Fruit fly (Drosophila melanogaster) whole organism, embryonic: Measurements from ENCODE around the gene CG42375.

Experiments used
- CG10147 ChIP-seq: fragments of 200-800 bp; sonication (Bioruptor generic); optimal IDR thresholded peaks from 2 replicates; lab custom pipeline; 2019; ENCODE audit warnings: missing biosample characterization, mild to moderate bottlenecking, missing genetic modification characterization, moderate library complexity
- CG12659 ChIP-seq: fragments of 200-800 bp; sonication (Bioruptor generic); optimal IDR thresholded peaks from 3 replicates; lab custom pipeline; 2017; ENCODE audit warnings: mild to moderate bottlenecking, missing biosample characterization, missing genetic modification reagents, missing genetic modification characterization
- CG12744 ChIP-seq: fragments of 200-800 bp; sonication (Bioruptor generic); optimal IDR thresholded peaks from 2 replicates; lab custom pipeline; 2016; ENCODE audit warnings: missing biosample characterization, missing genetic modification characterization
- CG12769 ChIP-seq: fragments of 200-800 bp; sonication (Bioruptor generic); optimal IDR thresholded peaks from 2 replicates; lab custom pipeline; 2019; ENCODE audit warnings: missing biosample characterization, mild to moderate bottlenecking, missing genetic modification characterization, moderate library complexity
- CG13624 ChIP-seq: fragments of 200-800 bp; sonication (Bioruptor generic); optimal IDR thresholded peaks from 2 replicates; lab custom pipeline; 2016; ENCODE audit warnings: missing biosample characterization, missing genetic modification characterization
- CG13775 ChIP-seq: fragments of 200-800 bp; sonication (Bioruptor generic); optimal IDR thresholded peaks from 3 replicates; lab custom pipeline; 2017; ENCODE audit warnings: missing biosample characterization, mild to moderate bottlenecking, missing genetic modification characterization
- CG14710 ChIP-seq: fragments of 200-800 bp; sonication (Bioruptor generic); optimal IDR thresholded peaks from 3 replicates; lab custom pipeline; 2019; ENCODE audit warnings: missing biosample characterization, mild to moderate bottlenecking, missing genetic modification characterization, moderate library complexity
- CG15073 ChIP-seq: fragments of 200-800 bp; sonication (Bioruptor generic); optimal IDR thresholded peaks from 2 replicates; lab custom pipeline; 2016; ENCODE audit warnings: missing biosample characterization, missing genetic modification characterization
- CG1529 ChIP-seq: fragments of 200-800 bp; sonication (Bioruptor generic); optimal IDR thresholded peaks from 3 replicates; lab custom pipeline; 2018; ENCODE audit warnings: missing biosample characterization, missing genetic modification characterization
- CG17359 ChIP-seq: fragments of 200-800 bp; sonication (Bioruptor generic); optimal IDR thresholded peaks from 3 replicates; lab custom pipeline; 2018; ENCODE audit warnings: missing biosample characterization, mild to moderate bottlenecking, missing genetic modification characterization, moderate library complexity
- CG17385 ChIP-seq: fragments of 200-800 bp; sonication (Bioruptor generic); optimal IDR thresholded peaks from 3 replicates; lab custom pipeline; 2018; ENCODE audit warnings: missing biosample characterization, mild to moderate bottlenecking, missing genetic modification characterization
- CG3726 ChIP-seq: fragments of 200-800 bp; sonication (Bioruptor generic); IDR thresholded peaks from 3 replicates; pipeline ENCODE4, ENCODE4 v1.3.6; 2022; ENCODE audit warnings: missing biosample characterization, missing genetic modification characterization
- CG43689 ChIP-seq: fragments of 200-800 bp; sonication (Bioruptor generic); IDR thresholded peaks from 2 replicates; pipeline ENCODE4 v1.3.6; 2022; ENCODE audit warnings: missing biosample characterization, missing genetic modification characterization
- CG4617 ChIP-seq: fragments of 200-800 bp; sonication (Bioruptor generic); optimal IDR thresholded peaks from 3 replicates; lab custom pipeline; 2016; ENCODE audit warnings: missing biosample characterization, missing genetic modification characterization, borderline replicate concordance
- CG7271 ChIP-seq: fragments of 200-800 bp; sonication (Bioruptor generic); optimal IDR thresholded peaks from 2 replicates; lab custom pipeline; 2018; ENCODE audit warnings: missing biosample characterization, mild to moderate bottlenecking, missing genetic modification characterization, moderate library complexity
- CG7963 ChIP-seq: fragments of 200-800 bp; sonication (Bioruptor generic); IDR thresholded peaks from 3 replicates; pipeline ENCODE4 v1.3.6; 2022; ENCODE audit warnings: missing biosample characterization, missing genetic modification characterization; ENCODE audit not compliant: partially characterized antibody
- D ChIP-seq, 2 experiments: fragments of 200-800 bp in 1 of 2; fragments of >200 bp in 1 of 2; sonication (Bioruptor generic) in 1 of 2; optimal IDR thresholded peaks; 2 replicates in 1 of 2; 3 replicates in 1 of 2; lab custom pipeline; 2017; ENCODE audit warnings: mild to moderate bottlenecking in 1 of 2, missing biosample characterization in 1 of 2, missing genetic modification characterization in 1 of 2, missing genetic modification reagents in 1 of 2
- D19A ChIP-seq: fragments of 200-800 bp; optimal IDR thresholded peaks from 3 replicates; lab custom pipeline; 2019; ENCODE audit warnings: missing biosample characterization, mild to moderate bottlenecking, missing genetic modification characterization, moderate library complexity
- Dp ChIP-seq: fragments of 200-800 bp; sonication (Bioruptor generic); optimal IDR thresholded peaks from 2 replicates; lab custom pipeline; 2018; ENCODE audit warnings: missing biosample characterization, mild to moderate bottlenecking, missing genetic modification characterization, moderate library complexity
- Gug ChIP-seq: fragments of 200-800 bp; sonication (Bioruptor generic); IDR thresholded peaks from 4 replicates; pipeline ENCODE4 v1.3.6; 2022; ENCODE audit warnings: missing biosample characterization, missing genetic modification characterization
- Hmr ChIP-seq: fragments of 200-800 bp; sonication (Bioruptor generic); optimal IDR thresholded peaks from 3 replicates; lab custom pipeline; 2017; ENCODE audit warnings: mild to moderate bottlenecking, missing biosample characterization, missing genetic modification reagents, missing genetic modification characterization
- Nf-YC ChIP-seq: fragments of 200-800 bp; optimal IDR thresholded peaks from 3 replicates; lab custom pipeline; 2019; ENCODE audit warnings: missing biosample characterization, mild to moderate bottlenecking, missing genetic modification characterization, moderate library complexity
- Pdp1 ChIP-seq, 2 experiments: fragments of 200-800 bp; sonication (Bioruptor generic); optimal IDR thresholded peaks; 3 replicates each; lab custom pipeline; 2016; ENCODE audit warnings: missing biosample characterization in 2 of 2, missing genetic modification characterization in 2 of 2, mild to moderate bottlenecking in 1 of 2, moderate library complexity in 1 of 2
- Scr ChIP-seq: fragments of 200-800 bp; sonication (Bioruptor generic); IDR thresholded peaks from 2 replicates; pipeline ENCODE4 v1.3.6; 2022; ENCODE audit warnings: missing biosample characterization, missing genetic modification characterization; ENCODE audit not compliant: partially characterized antibody
- bsh ChIP-seq, 2 experiments: fragments of 200-800 bp; sonication (Bioruptor generic); optimal IDR thresholded peaks; 2 replicates each; lab custom pipeline; 2017 to 2018; ENCODE audit warnings: mild to moderate bottlenecking in 2 of 2, missing biosample characterization in 2 of 2, missing genetic modification characterization in 2 of 2, moderate library complexity in 1 of 2
- crol ChIP-seq: fragments of 200-800 bp; sonication (Bioruptor generic); IDR thresholded peaks from 2 replicates; pipeline ENCODE4 v1.3.6; 2022; ENCODE audit warnings: missing biosample characterization, missing genetic modification characterization
- da ChIP-seq: fragments of 200-800 bp; sonication (Bioruptor generic); optimal IDR thresholded peaks from 2 replicates; lab custom pipeline; 2016; ENCODE audit warnings: missing biosample characterization, missing genetic modification characterization
- fd96Cb ChIP-seq: fragments of 200-800 bp; sonication (Bioruptor generic); optimal IDR thresholded peaks from 2 replicates; lab custom pipeline; 2018; ENCODE audit warnings: missing biosample characterization, mild to moderate bottlenecking, missing genetic modification characterization, moderate library complexity
- gcm ChIP-seq: fragments of 200-800 bp; sonication (Bioruptor generic); optimal IDR thresholded peaks from 2 replicates; lab custom pipeline; 2019; ENCODE audit warnings: missing biosample characterization, mild to moderate bottlenecking, missing genetic modification characterization, moderate library complexity
- h ChIP-seq: fragments of >200 bp; optimal IDR thresholded peaks from 2 replicates; lab custom pipeline; 2017
- hkb ChIP-seq, 2 experiments: fragments of 200-800 bp in 1 of 2; fragments of >200 bp in 1 of 2; sonication (Bioruptor generic) in 1 of 2; IDR thresholded peaks in 1 of 2; optimal IDR thresholded peaks in 1 of 2; 2 replicates each; pipeline versions ENCODE4 v1.3.6 to Lab custom; 2017 to 2022; ENCODE audit warnings: missing biosample characterization in 1 of 2, missing genetic modification characterization in 1 of 2
- lab ChIP-seq: fragments of 200-800 bp; sonication (Bioruptor generic); optimal IDR thresholded peaks from 3 replicates; lab custom pipeline; 2017; ENCODE audit warnings: missing biosample characterization, missing genetic modification characterization, mild to moderate bottlenecking, moderate library complexity, missing genetic modification reagents
- lola ChIP-seq, 3 experiments: fragments of >200 bp in 2 of 3; fragments of 200-800 bp in 1 of 3; sonication (Bioruptor generic) in 1 of 3; optimal IDR thresholded peaks; 2 replicates each; lab custom pipeline; 2017 to 2019; ENCODE audit warnings: missing biosample characterization in 3 of 3, missing genetic modification characterization in 3 of 3, mild to moderate bottlenecking in 1 of 3, moderate library complexity in 1 of 3
- mirr ChIP-seq: fragments of 200-800 bp; sonication (Bioruptor generic); optimal IDR thresholded peaks from 3 replicates; lab custom pipeline; 2018; ENCODE audit warnings: missing biosample characterization, mild to moderate bottlenecking, missing genetic modification characterization
- mld ChIP-seq: fragments of 200-800 bp; sonication (Bioruptor generic); IDR thresholded peaks from 3 replicates; pipeline ENCODE4 v1.3.6; 2022; ENCODE audit warnings: missing biosample characterization, missing genetic modification characterization; ENCODE audit not compliant: partially characterized antibody
- org-1 ChIP-seq: fragments of 200-800 bp; sonication (Bioruptor generic); optimal IDR thresholded peaks from 2 replicates; lab custom pipeline; 2017; ENCODE audit warnings: missing biosample characterization, missing genetic modification characterization
- phol ChIP-seq: fragments of 200-800 bp; sonication (Bioruptor generic); optimal IDR thresholded peaks from 3 replicates; lab custom pipeline; 2018; ENCODE audit warnings: missing biosample characterization, mild to moderate bottlenecking, missing genetic modification characterization, moderate library complexity
- pros ChIP-seq: fragments of 200-800 bp; sonication (Bioruptor generic); optimal IDR thresholded peaks from 3 replicates; lab custom pipeline; 2019; ENCODE audit warnings: missing biosample characterization, mild to moderate bottlenecking, missing genetic modification characterization, moderate library complexity
- sens ChIP-seq: fragments of 200-800 bp; sonication (Bioruptor generic); peaks from one replicate; lab custom pipeline; 2016; ENCODE audit warnings: missing biosample characterization, missing genetic modification characterization
- shn ChIP-seq: fragments of 200-800 bp; sonication (Bioruptor generic); optimal IDR thresholded peaks from 3 replicates; lab custom pipeline; 2016; ENCODE audit warnings: missing biosample characterization, missing genetic modification characterization
- sima ChIP-seq: fragments of 200-800 bp; sonication (Bioruptor generic); optimal IDR thresholded peaks from 2 replicates; lab custom pipeline; 2016; ENCODE audit warnings: missing biosample characterization, missing genetic modification characterization
- slbo ChIP-seq: fragments of 200-800 bp; sonication (Bioruptor generic); IDR thresholded peaks from 2 replicates; pipeline ENCODE4 v1.3.6; 2022; ENCODE audit warnings: missing biosample characterization, missing genetic modification characterization
- slp2 ChIP-seq: fragments of 200-800 bp; sonication (Bioruptor generic); optimal IDR thresholded peaks from 2 replicates; lab custom pipeline; 2016; ENCODE audit warnings: missing biosample characterization, missing genetic modification characterization
- so ChIP-seq: fragments of 200-800 bp; sonication (Bioruptor generic); IDR thresholded peaks from 3 replicates; pipeline ENCODE4 v1.3.6; 2022; ENCODE audit warnings: missing biosample characterization, missing genetic modification characterization
- tap ChIP-seq: fragments of 200-800 bp; optimal IDR thresholded peaks from 3 replicates; lab custom pipeline; 2019; ENCODE audit warnings: missing biosample characterization, mild to moderate bottlenecking, missing genetic modification characterization, moderate library complexity
- z ChIP-seq: fragments of 200-800 bp; sonication (Bioruptor generic); IDR thresholded peaks from 3 replicates; pipeline ENCODE4 v1.3.6; 2022; ENCODE audit warnings: missing biosample characterization, missing genetic modification characterization

Gene CG42375

dm6 chr3R:13799567-13800429 lies 20.4 kb downstream of the CG42375 start (continued):
- TF ChIP-seq shn (GFP tag; lab: Kevin White, UChicago) (no peak), phol (peak; percentile 54), Dp (GFP tag; lab: Kevin White, UChicago) (no peak), sima (GFP tag; lab: Kevin White, UChicago) (no peak), CG17359 (tag; lab: Kevin White, UChicago) (peak; percentile 4), gcm (GFP tag; lab: Kevin White, UChicago) (peak; percentile 34), CG43689 (GFP tag; lab: Robert Waterston, UW) (no peak), slbo (GFP tag; lab: Robert Waterston, UW) (peak; percentile 29; the same call in 1 of the 2 replicates), CG14710 (peak; percentile 64), D (optimal IDR thresholded peaks at IDR 0.05; lab: Kevin White, UChicago) (no peak), D (GFP tag; optimal IDR thresholded peaks at IDR 0.05; lab: Kevin White, UChicago) (peak; percentile 48), CG7963 (GFP tag; lab: Robert Waterston, UW) (no peak), org-1 (GFP tag; lab: Kevin White, UChicago) (peak; percentile 31), Hmr (GFP tag; lab: Kevin White, UChicago) (peak; percentile 27), sens (GFP tag; lab: Kevin White, UChicago) (peak; percentile 54), fd96Cb (tag; lab: Kevin White, UChicago) (peak; percentile 34), lola (GFP tag; optimal IDR thresholded peaks at IDR 0.05; lab: Kevin White, UChicago) (peak in 1 of 3 experiments; percentile 63), crol (peak; percentile 76), CG17385 (peak; percentile 25), CG13775 (GFP tag; lab: Kevin White, UChicago) (peak; percentile 60), hkb (optimal IDR thresholded peaks at IDR 0.05; lab: Kevin White, UChicago) (no peak), hkb (GFP tag; IDR thresholded peaks at IDR 0.05; lab: Robert Waterston, UW) (0 out of 2 replicates have a peak, but pooled peaks have one; percentile 25), CG7271 (peak; percentile 12), bsh (GFP tag; optimal IDR thresholded peaks at IDR 0.05; lab: Kevin White, UChicago) (peak in 1 of 2 experiments; percentile 39), D19A (tag; lab: Kevin White, UChicago) (peak; percentile 44), pros (GFP tag; lab: Kevin White, UChicago) (peak; percentile 19), lab (GFP tag; lab: Kevin White, UChicago) (peak; percentile 52)

- TF ChIP-seq CG12659 (GFP tag; lab: Kevin White, UChicago) (peak; percentile 92), slp2 (GFP tag; lab: Kevin White, UChicago) (peak; percentile 10), mld (GFP tag; lab: Robert Waterston, UW) (no peak), Gug (peak; percentile 86), CG12744 (GFP tag; lab: Kevin White, UChicago) (peak; percentile 40), CG13624 (GFP tag; lab: Kevin White, UChicago) (peak; percentile 54), da (no peak), h (lab: Kevin White, UChicago) (no peak), Pdp1 (GFP tag; optimal IDR thresholded peaks at IDR 0.05; lab: Kevin White, UChicago) (peak; percentile 61 to 69), sima (GFP tag; lab: Kevin White, UChicago) (peak; percentile 33), CG10147 (GFP tag; lab: Kevin White, UChicago) (peak; percentile 92), Scr (GFP tag; lab: Robert Waterston, UW) (no peak), so (peak; percentile 95), CG1529 (peak; percentile 83), CG12769 (tag; lab: Kevin White, UChicago) (peak; percentile 6), CG4617 (GFP tag; lab: Kevin White, UChicago) (peak; percentile 60), mirr (GFP tag; lab: Kevin White, UChicago) (no peak), CG3726 (GFP tag; lab: Robert Waterston, UW) (peak; percentile 84), sens (GFP tag; lab: Kevin White, UChicago) (peak; percentile 95), tap (tag; lab: Kevin White, UChicago) (peak; percentile 15), Nf-YC (tag; lab: Kevin White, UChicago) (peak; percentile 54), z (GFP tag; lab: Robert Waterston, UW) (0 out of 3 replicates have a peak, but pooled peaks have one; percentile 35), CG15073 (GFP tag; lab: Kevin White, UChicago) (peak; percentile 2)
Measured at dm6 chr3R:13800430-13800848, 21.0 kb downstream of the CG42375 start.
